Worm (Caenorhabditis elegans) whole organism, L4/young adult: Measurements from ENCODE around the gene C28H8.8.
A peak's percentile ranks its signal among the peaks of the same experiment; 100 is the strongest.

Experiments used
- W03F9.2 ChIP-seq: fragments of 150-350 bp; optimal IDR thresholded peaks from 2 replicates; lab custom pipeline; 2014; ENCODE audit warnings: missing biosample characterization, missing genetic modification characterization
- dao-5 ChIP-seq: sonication (generic microtip); optimal IDR thresholded peaks from 2 replicates; lab custom pipeline; 2016; ENCODE audit warnings: missing genotype, missing genetic modification characterization, moderate library complexity, missing compliant biosample characterization

DNA sequence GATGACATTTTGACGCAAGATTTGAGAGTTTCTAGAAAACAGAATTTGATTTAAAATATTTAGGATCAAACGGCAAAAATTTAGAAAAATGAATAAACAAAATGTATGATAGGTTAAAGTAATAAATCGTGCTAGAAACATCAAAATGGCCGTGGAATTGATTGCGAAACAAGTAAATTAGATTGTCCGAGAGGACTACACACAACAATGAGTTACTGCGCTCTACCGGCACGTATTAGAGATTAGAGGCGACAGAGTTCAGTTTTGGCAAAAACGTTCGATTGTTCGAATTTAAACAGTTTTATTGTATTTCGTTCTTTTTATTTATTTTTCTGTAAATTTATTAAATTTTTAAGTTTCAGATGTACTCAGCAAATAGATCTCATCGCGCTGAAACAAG is 37.1 kb upstream of the C28H8.8 start, which contains the start of the genes dnc-2 and bcl-7:
- TF ChIP-seq dao-5 (tag; lab: Kevin White, UChicago) (no peak), W03F9.2 (tag; lab: Kevin White, UChicago) (peak; percentile 8)
